Worm (Caenorhabditis elegans) whole organism, L4 larva: ENCODE data around the gene F41C6.4.

Experiments
- D1046.2 ChIP-seq: fragments of 200-800 bp; sonication (Bioruptor generic); IDR thresholded peaks from 2 replicates; pipeline ENCODE4 v1.3.6; 2022; ENCODE audit warnings: missing genetic modification characterization, missing compliant biosample characterization
- F10B5.3 ChIP-seq: sonication (generic microtip); optimal IDR thresholded peaks from 2 replicates; lab custom pipeline; 2016; ENCODE audit warnings: mild to moderate bottlenecking, missing genetic modification characterization, missing compliant biosample characterization
- F49E8.2 ChIP-seq: sonication (generic microtip); optimal IDR thresholded peaks from 2 replicates; lab custom pipeline; 2016; ENCODE audit warnings: missing compliant biosample characterization, mild to moderate bottlenecking, missing genetic modification characterization, borderline replicate concordance
- T26A8.4 ChIP-seq: fragments of 200-800 bp; sonication (Bioruptor generic); IDR thresholded peaks from 2 replicates; pipeline ENCODE4 v1.3.6; 2022; ENCODE audit warnings: missing genetic modification characterization, missing compliant biosample characterization
- Y75B8A.6 ChIP-seq: fragments of 200-800 bp; sonication (Bioruptor generic); IDR thresholded peaks from 2 replicates; pipeline ENCODE4 v1.3.6; 2022; ENCODE audit warnings: missing genetic modification reagents, missing genetic modification characterization, missing compliant biosample characterization
- ZK337.2 ChIP-seq: fragments of 200-800 bp; sonication (Bioruptor generic); IDR thresholded peaks from 2 replicates; pipeline ENCODE4 v1.3.6; 2022; ENCODE audit warnings: missing genetic modification reagents, missing genetic modification characterization, missing compliant biosample characterization
- aha-1 ChIP-seq: fragments of 150-350 bp; peaks from one replicate; lab custom pipeline; 2014; ENCODE audit warnings: missing biosample characterization, missing genetic modification characterization
- aly-2 ChIP-seq: sonication (generic microtip); optimal IDR thresholded peaks from 2 replicates; lab custom pipeline; 2018; ENCODE audit warnings: missing biosample characterization, missing genetic modification characterization
- ama-1 ChIP-seq: fragments of 150-350 bp; optimal IDR thresholded peaks from 2 replicates; lab custom pipeline; 2014; ENCODE audit warnings: inconsistent platforms, mixed read lengths
- ceh-20 ChIP-seq: fragments of 200-800 bp; sonication (Bioruptor generic); IDR thresholded peaks from 2 replicates; pipeline ENCODE4 v1.3.6; 2022; ENCODE audit warnings: missing genetic modification reagents, missing genetic modification characterization, missing compliant biosample characterization
- ceh-44 ChIP-seq: fragments of 200-800 bp; sonication (Bioruptor generic); IDR thresholded peaks from 2 replicates; pipeline ENCODE4 v1.3.6; 2022; ENCODE audit warnings: missing genetic modification reagents, missing genetic modification characterization, missing compliant biosample characterization
- daf-16 ChIP-seq, 3 experiments: sonication (generic microtip); optimal IDR thresholded peaks; 2 replicates each; lab custom pipeline; 2016 to 2017; ENCODE audit warnings: missing genetic modification characterization in 3 of 3, missing genetic modification reagents in 3 of 3, mild to moderate bottlenecking in 2 of 3, missing compliant biosample characterization in 2 of 3, missing biosample characterization in 1 of 3, moderate library complexity in 1 of 3
- daf-19 ChIP-seq: fragments of 200-800 bp; sonication (Bioruptor generic); conservative IDR thresholded peaks from 2 replicates; pipeline ENCODE4 v1.3.6; 2022; ENCODE audit warnings: missing genetic modification characterization, missing compliant biosample characterization
- daf-8 ChIP-seq: fragments of 200-800 bp; sonication (Bioruptor generic); IDR thresholded peaks from 2 replicates; pipeline ENCODE4 v1.3.6; 2022; ENCODE audit warnings: missing genetic modification characterization, missing compliant biosample characterization
- dmd-6 ChIP-seq: fragments of 200-800 bp; sonication (Bioruptor generic); IDR thresholded peaks from 2 replicates; pipeline ENCODE4 v1.3.6; 2022; ENCODE audit warnings: missing genetic modification reagents, missing genetic modification characterization, missing compliant biosample characterization
- dmd-8 ChIP-seq: fragments of 200-800 bp; sonication (Bioruptor generic); IDR thresholded peaks from 2 replicates; pipeline ENCODE4 v1.3.6; 2022; ENCODE audit warnings: missing genetic modification characterization, missing compliant biosample characterization
- duxl-1 ChIP-seq: sonication (generic microtip); optimal IDR thresholded peaks from 2 replicates; lab custom pipeline; 2016; ENCODE audit warnings: mild to moderate bottlenecking, missing genetic modification characterization, moderate library complexity, missing compliant biosample characterization; ENCODE audit not compliant: poor library complexity
- dve-1 ChIP-seq: sonication (generic microtip); optimal IDR thresholded peaks from 2 replicates; lab custom pipeline; 2017; ENCODE audit warnings: antibody characterized with exemption, mild to moderate bottlenecking, missing genetic modification characterization, missing compliant biosample characterization; ENCODE audit not compliant: insufficient read depth
- egl-27 ChIP-seq: sonication (generic microtip); optimal IDR thresholded peaks from 3 replicates; lab custom pipeline; 2017; ENCODE audit warnings: missing biosample characterization, missing genetic modification reagents, missing genetic modification characterization
- fkh-10 ChIP-seq: fragments of 150-350 bp; optimal IDR thresholded peaks from 2 replicates; lab custom pipeline; 2014; ENCODE audit warnings: missing biosample characterization, missing genetic modification reagents, missing genetic modification characterization
- fos-1 ChIP-seq: fragments of 150-350 bp; optimal IDR thresholded peaks from 2 replicates; lab custom pipeline; 2014; ENCODE audit warnings: missing biosample characterization, missing genetic modification characterization
- hif-1 ChIP-seq, 2 experiments: sonication (generic microtip); optimal IDR thresholded peaks; 2 replicates each; lab custom pipeline; 2016 to 2017; ENCODE audit warnings: missing compliant biosample characterization in 2 of 2, missing genetic modification characterization in 2 of 2, missing genetic modification reagents in 2 of 2, missing genotype in 2 of 2, mild to moderate bottlenecking in 1 of 2
- hlh-30 ChIP-seq: sonication (generic microtip); optimal IDR thresholded peaks from 2 replicates; lab custom pipeline; 2017; ENCODE audit warnings: antibody characterized with exemption, mild to moderate bottlenecking, missing genetic modification characterization, missing compliant biosample characterization; ENCODE audit not compliant: insufficient read depth
- hmg-1.1 ChIP-seq: fragments of 200-800 bp; sonication (Bioruptor generic); IDR thresholded peaks from 2 replicates; pipeline ENCODE4 v1.3.6; 2022; ENCODE audit warnings: missing genetic modification reagents, missing genetic modification characterization, missing compliant biosample characterization
- lin-13 ChIP-seq: fragments of 150-350 bp; optimal IDR thresholded peaks from 2 replicates; lab custom pipeline; 2014; ENCODE audit warnings: missing biosample characterization, missing genetic modification reagents, missing genetic modification characterization
- lin-29 ChIP-seq: fragments of 200-800 bp; sonication (Bioruptor generic); IDR thresholded peaks from 2 replicates; pipeline ENCODE4 v1.3.6; 2022; ENCODE audit warnings: missing genetic modification reagents, missing genetic modification characterization, missing compliant biosample characterization
- madf-5 ChIP-seq, 2 experiments: fragments of 200-800 bp; sonication (Bioruptor generic); IDR thresholded peaks; 2 replicates each; pipeline ENCODE4 v1.3.6; 2022; ENCODE audit warnings: missing compliant biosample characterization in 2 of 2, missing genetic modification characterization in 2 of 2
- mdl-1 ChIP-seq, 2 experiments: fragments of 150-350 bp in 1 of 2; sonication (generic microtip) in 1 of 2; optimal IDR thresholded peaks; 2 replicates each; lab custom pipeline; 2014 to 2017; ENCODE audit warnings: missing biosample characterization in 2 of 2, missing genetic modification characterization in 2 of 2
- mdt-29 ChIP-seq: fragments of 200-800 bp; sonication (Bioruptor generic); IDR thresholded peaks from 2 replicates; pipeline ENCODE4 v1.3.6; 2022; ENCODE audit warnings: missing genetic modification reagents, missing genetic modification characterization, missing compliant biosample characterization
- mep-1 ChIP-seq: fragments of 150-350 bp; sonication (generic microtip); optimal IDR thresholded peaks from 3 replicates; lab custom pipeline; 2014; ENCODE audit warnings: missing biosample characterization, missing genetic modification characterization
- mes-2 ChIP-seq: sonication (generic microtip); optimal IDR thresholded peaks from 2 replicates; lab custom pipeline; 2016; ENCODE audit warnings: missing genotype, mild to moderate bottlenecking, missing genetic modification characterization, missing compliant biosample characterization; ENCODE audit not compliant: poor library complexity, severe bottlenecking
- mxl-3 ChIP-seq: fragments of 200-800 bp; sonication (Bioruptor generic); optimal IDR thresholded peaks from 2 replicates; lab custom pipeline; 2018; ENCODE audit warnings: mild to moderate bottlenecking, missing genetic modification characterization, missing compliant biosample characterization
- nhr-102 ChIP-seq: sonication (generic microtip); optimal IDR thresholded peaks from 2 replicates; lab custom pipeline; 2016; ENCODE audit warnings: mild to moderate bottlenecking, missing genetic modification characterization, moderate library complexity, missing compliant biosample characterization
- nhr-25 ChIP-seq: sonication (generic microtip); optimal IDR thresholded peaks from 2 replicates; lab custom pipeline; 2017; ENCODE audit warnings: missing genetic modification characterization, mild to moderate bottlenecking, missing compliant biosample characterization, antibody characterized with exemption, moderate library complexity, borderline replicate concordance; ENCODE audit not compliant: insufficient read depth
- nhr-28 ChIP-seq: fragments of 150-350 bp; optimal IDR thresholded peaks from 2 replicates; lab custom pipeline; 2014; ENCODE audit warnings: missing biosample characterization, missing genetic modification characterization
- nhr-41 ChIP-seq: fragments of 200-800 bp; sonication (Bioruptor generic); IDR thresholded peaks from 2 replicates; pipeline ENCODE4 v1.3.6; 2022; ENCODE audit warnings: missing genetic modification reagents, missing genetic modification characterization, missing compliant biosample characterization
- nhr-48 ChIP-seq: sonication (generic microtip); optimal IDR thresholded peaks from 2 replicates; lab custom pipeline; 2016; ENCODE audit warnings: mild to moderate bottlenecking, missing genetic modification characterization, missing compliant biosample characterization
- nhr-6 ChIP-seq: fragments of 150-350 bp; optimal IDR thresholded peaks from 2 replicates; lab custom pipeline; 2014; ENCODE audit warnings: missing biosample characterization, missing genetic modification characterization
- pqm-1 ChIP-seq: sonication (generic microtip); optimal IDR thresholded peaks from 2 replicates; lab custom pipeline; 2017; ENCODE audit warnings: missing biosample characterization, missing genetic modification characterization
- rbr-2 ChIP-seq: sonication (generic microtip); optimal IDR thresholded peaks from 2 replicates; lab custom pipeline; 2016; ENCODE audit warnings: missing genotype, missing genetic modification characterization, missing compliant biosample characterization
- saeg-2 ChIP-seq: fragments of 200-800 bp; sonication (Bioruptor generic); IDR thresholded peaks from 2 replicates; pipeline ENCODE4 v1.3.6; 2022; ENCODE audit warnings: missing genetic modification reagents, missing genetic modification characterization, missing compliant biosample characterization
- spr-3 ChIP-seq: fragments of 200-800 bp; sonication (Bioruptor generic); optimal IDR thresholded peaks from 2 replicates; lab custom pipeline; 2018; ENCODE audit warnings: mild to moderate bottlenecking, missing genetic modification characterization, missing compliant biosample characterization
- tag-97 ChIP-seq: fragments of 200-800 bp; sonication (Bioruptor generic); IDR thresholded peaks from 2 replicates; pipeline ENCODE4 v1.3.6; 2022; ENCODE audit warnings: missing genetic modification characterization, missing compliant biosample characterization
- vab-7 ChIP-seq: fragments of 200-800 bp; sonication (Bioruptor generic); IDR thresholded peaks from 2 replicates; pipeline ENCODE4 v1.3.6; 2022; ENCODE audit warnings: missing genetic modification reagents, missing genetic modification characterization, missing compliant biosample characterization
- zfp-2 ChIP-seq: sonication (generic microtip); optimal IDR thresholded peaks from 2 replicates; lab custom pipeline; 2016; ENCODE audit warnings: mild to moderate bottlenecking, missing genetic modification characterization, missing compliant biosample characterization
- zfp-3 ChIP-seq: fragments of 200-800 bp; sonication (Bioruptor generic); conservative IDR thresholded peaks from 2 replicates; pipeline ENCODE4 v1.3.6; 2022; ENCODE audit warnings: missing genetic modification reagents, missing genetic modification characterization, missing compliant biosample characterization

The F41C6.4 gene

DNA sequence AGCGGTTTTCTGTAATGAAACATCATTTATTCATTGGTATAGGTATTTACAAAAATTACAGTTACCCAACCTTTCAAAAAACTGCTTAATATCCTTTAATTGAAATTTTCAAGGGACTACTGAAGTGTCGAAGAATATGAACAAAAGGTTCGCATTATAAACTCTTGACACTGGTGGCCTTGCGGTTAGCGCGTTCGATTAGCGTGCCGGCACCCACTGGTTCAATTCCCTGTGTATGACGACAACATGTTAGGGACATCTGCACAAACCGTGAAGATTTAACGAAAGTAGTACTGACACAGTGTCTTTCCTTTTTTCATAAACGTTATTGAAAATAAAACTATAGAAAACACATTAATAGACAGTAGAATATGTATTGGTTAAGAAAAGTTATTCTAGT is 6.9 kb downstream of the F41C6.4 start (continued):
- TF ChIP-seq mxl-3 (GFP tag; lab: Kevin White, UChicago) (peak; percentile 69), ama-1 (lab: Kevin White, UChicago) (no peak), lin-13 (GFP tag; lab: Kevin White, UChicago) (peak; percentile 73), nhr-28 (peak; percentile 20), daf-16 (GFP tag; optimal IDR thresholded peaks at IDR 0.05; lab: Kevin White, UChicago) (peak; percentile 73 to 96), daf-16 (tag; optimal IDR thresholded peaks at IDR 0.05; lab: Kevin White, UChicago) (peak; percentile 82), madf-5 (GFP tag; IDR thresholded peaks at IDR 0.05; lab: Robert Waterston, UW) (peak; percentile 84 to 88; a peak in 3 of 4 replicates), nhr-102 (tag; lab: Kevin White, UChicago) (peak; percentile 66), hif-1 (tag; optimal IDR thresholded peaks at IDR 0.05; lab: Kevin White, UChicago) (peak; percentile 10 to 35), daf-19 (GFP tag; lab: Robert Waterston, UW) (peak; percentile 89), dmd-8 (GFP tag; lab: Robert Waterston, UW) (peak; percentile 94), mep-1 (tag; lab: Kevin White, UChicago) (no peak), Y75B8A.6 (GFP tag; lab: Robert Waterston, UW) (peak; percentile 79; the same call in 1 of the 2 replicates), saeg-2 (GFP tag; lab: Robert Waterston, UW) (peak; percentile 36; the same call in 1 of the 2 replicates), zfp-3 (GFP tag; lab: Robert Waterston, UW) (peak; percentile 25; the same call in 1 of the 2 replicates), T26A8.4 (peak; percentile 85), dmd-6 (GFP tag; lab: Robert Waterston, UW) (peak; percentile 68), rbr-2 (tag; lab: Kevin White, UChicago) (peak; percentile 73), ceh-20 (GFP tag; lab: Robert Waterston, UW) (peak; percentile 64; the same call in 1 of the 2 replicates), hlh-30 (tag; lab: Kevin White, UChicago) (peak; percentile 62), zfp-2 (tag; lab: Kevin White, UChicago) (peak; percentile 38), F10B5.3 (tag; lab: Kevin White, UChicago) (peak; percentile 73), spr-3 (GFP tag; lab: Kevin White, UChicago) (peak; percentile 67), nhr-25 (tag; lab: Kevin White, UChicago) (no peak), dve-1 (tag; lab: Kevin White, UChicago) (peak; percentile 72), aha-1 (peak; percentile 99), tag-97 (GFP tag; lab: Robert Waterston, UW) (no peak), fos-1 (tag; lab: Kevin White, UChicago) (no peak), nhr-6 (tag; lab: Kevin White, UChicago) (no peak), vab-7 (peak; percentile 92), nhr-48 (tag; lab: Kevin White, UChicago) (peak; percentile 61), fkh-10 (GFP tag; lab: Kevin White, UChicago) (no peak), mes-2 (tag; lab: Kevin White, UChicago) (peak; percentile 85), pqm-1 (no peak), mdl-1 (tag; optimal IDR thresholded peaks at IDR 0.05; lab: Kevin White, UChicago) (peak in 1 of 2 experiments; percentile 14), daf-8 (GFP tag; lab: Robert Waterston, UW) (0 out of 2 replicates have a peak, but pooled peaks have one; percentile 33), nhr-41 (GFP tag; lab: Robert Waterston, UW) (peak; percentile 90), egl-27 (tag; lab: Kevin White, UChicago) (no peak), mdt-29 (GFP tag; lab: Robert Waterston, UW) (peak; percentile 60; the same call in 1 of the 2 replicates), hmg-1.1 (GFP tag; lab: Robert Waterston, UW) (peak; percentile 76), ZK337.2 (GFP tag; lab: Robert Waterston, UW) (0 out of 2 replicates have a peak, but pooled peaks have one; percentile 4), aly-2 (tag; lab: Kevin White, UChicago) (no peak), ceh-44 (GFP tag; lab: Robert Waterston, UW) (peak; percentile 70; the same call in 1 of the 2 replicates), F49E8.2 (peak; percentile 68), D1046.2 (peak; percentile 47; the same call in 1 of the 2 replicates), duxl-1 (tag; lab: Kevin White, UChicago) (peak; percentile 89), lin-29 (0 out of 2 replicates have a peak, but pooled peaks have one; percentile 39)
